Fruit fly (Drosophila melanogaster): ENCODE measurements around the gene Strump.

Gene Strump

dm6 chr3L:16105528-16105927, 16.3 kb upstream of the Strump start, which contains the start of the genes IntS9 and CG43295 (continued):
- TF ChIP-seq Bteb2 (GFP tag; optimal IDR thresholded peaks at IDR 0.05) (peak; percentile 80), dan (GFP tag; IDR thresholded peaks at IDR 0.05) (no peak; the same call in 1 of the 2 replicates), nmo (GFP tag; optimal IDR thresholded peaks at IDR 0.05) (peak; percentile 75), D19B (GFP tag; optimal IDR thresholded peaks at IDR 0.05) (no peak), Awh (GFP tag; IDR thresholded peaks at IDR 0.05) (peak; percentile 82), nom (GFP tag; optimal IDR thresholded peaks at IDR 0.05) (no peak), vnd (GFP tag; IDR thresholded peaks at IDR 0.05; ENCODE audit: partially characterized antibody) (no peak), lbe (GFP tag; optimal IDR thresholded peaks at IDR 0.05) (peak; percentile 77), CG17612 (GFP tag; IDR thresholded peaks at IDR 0.05) (peak; percentile 47; the same call in 1 of the 2 replicates), CG3065 (GFP tag; optimal IDR thresholded peaks at IDR 0.05) (peak; percentile 75), Poxn (GFP tag; IDR thresholded peaks at IDR 0.05) (0 out of 2 replicates have a peak, but pooled peaks have one; percentile 8), H2.0 (GFP tag; IDR thresholded peaks at IDR 0.05) (peak; percentile 84), CG7372 (GFP tag; IDR thresholded peaks at IDR 0.05) (peak; percentile 75; the same call in 1 of the 2 replicates), jumu (GFP tag; optimal IDR thresholded peaks at IDR 0.05) (peak; percentile 89), Side (GFP tag; optimal IDR thresholded peaks at IDR 0.05) (peak; percentile 87), sens (GFP tag) (peak; percentile 99), CG3407 (GFP tag; optimal IDR thresholded peaks at IDR 0.05) (no peak), crp (GFP tag; optimal IDR thresholded peaks at IDR 0.05) (peak in 1 of 2 experiments; percentile 34), CG9797 (GFP tag; optimal IDR thresholded peaks at IDR 0.05) (no peak), klu (GFP tag; IDR thresholded peaks at IDR 0.05) (no peak; the same call in 1 of the 2 replicates), CG12942 (GFP tag; optimal IDR thresholded peaks at IDR 0.05) (peak; percentile 83), Nf-YA (GFP tag; IDR thresholded peaks at IDR 0.05) (peak; percentile 65; the same call in 1 of the 2 replicates), vvl (GFP tag; IDR thresholded peaks at IDR 0.05) (peak; percentile 93), dimm (GFP tag; IDR thresholded peaks at IDR 0.05) (0 out of 2 replicates have a peak, but pooled peaks have one; percentile 19), Antp (GFP tag; optimal IDR thresholded peaks at IDR 0.05) (peak; percentile 89), CG3838 (GFP tag; optimal IDR thresholded peaks at IDR 0.05) (peak; percentile 33), CG5953 (GFP tag; IDR thresholded peaks at IDR 0.05) (peak; percentile 72), CoRest (tag; optimal IDR thresholded peaks at IDR 0.05) (no peak), CG18619 (GFP tag; optimal IDR thresholded peaks at IDR 0.05) (peak; percentile 41), org-1 (GFP tag; optimal IDR thresholded peaks at IDR 0.05) (peak; percentile 75), tgo (GFP tag; IDR thresholded peaks at IDR 0.05) (peak; percentile 80), corto (GFP tag; optimal IDR thresholded peaks at IDR 0.05) (peak; percentile 69), sisA (GFP tag; IDR thresholded peaks at IDR 0.05) (peak; percentile 86), CG17568 (GFP tag; optimal IDR thresholded peaks at IDR 0.05) (no peak), CG30431 (GFP tag; optimal IDR thresholded peaks at IDR 0.05) (peak; percentile 75), repo (GFP tag; optimal IDR thresholded peaks at IDR 0.05) (peak; percentile 80), mirr (GFP tag; optimal IDR thresholded peaks at IDR 0.05) (no peak), CG4328 (GFP tag; optimal IDR thresholded peaks at IDR 0.05) (no peak), Mes4 (GFP tag; optimal IDR thresholded peaks at IDR 0.05) (peak; percentile 82), CG14014 (GFP tag; IDR thresholded peaks at IDR 0.05) (peak; percentile 71), CG2120 (GFP tag; optimal IDR thresholded peaks at IDR 0.05) (peak; percentile 90), cato (GFP tag; optimal IDR thresholded peaks at IDR 0.05; ENCODE audit: borderline replicate concordance) (peak; percentile 67), CG16779 (GFP tag; IDR thresholded peaks at IDR 0.05) (peak; percentile 73; the same call in 1 of the 2 replicates), CG1603 (tag; optimal IDR thresholded peaks at IDR 0.05) (peak; percentile 92), CG7963 (GFP tag; IDR thresholded peaks at IDR 0.05; ENCODE audit: partially characterized antibody) (no peak), CG6689 (GFP tag; IDR thresholded peaks at IDR 0.05) (peak; percentile 88), lmd (GFP tag; IDR thresholded peaks at IDR 0.05) (peak; percentile 79), CG34422 (GFP tag; IDR thresholded peaks at IDR 0.05) (peak; percentile 92), disco-r (GFP tag; optimal IDR thresholded peaks at IDR 0.05) (peak; percentile 46), CTCF (GFP tag; optimal IDR thresholded peaks at IDR 0.05) (no peak), HmgZ (tag; optimal IDR thresholded peaks at IDR 0.05) (peak; percentile 74), CG15479 (GFP tag; optimal IDR thresholded peaks at IDR 0.05) (no peak)
